Worm (Caenorhabditis elegans) whole organism, L1 larva: ENCODE results near the gene C34C6.3.

Experiments
- aha-1 ChIP-seq: fragments of 150-350 bp; optimal IDR thresholded peaks from 2 replicates; lab custom pipeline; 2014; ENCODE audit warnings: missing biosample characterization, missing genetic modification characterization
- aly-2 ChIP-seq: fragments of 150-350 bp; optimal IDR thresholded peaks from 2 replicates; lab custom pipeline; 2014; ENCODE audit warnings: missing biosample characterization, missing genetic modification characterization
- elt-3 ChIP-seq, 6 experiments: fragments of 150-350 bp in 1 of 6; sonication (generic microtip); optimal IDR thresholded peaks; 2 replicates each; lab custom pipeline; 2017 to 2018; ENCODE audit warnings: missing biosample characterization in 6 of 6, missing genetic modification characterization in 6 of 6, inconsistent platforms in 1 of 6
- lin-15B ChIP-seq: fragments of 150-350 bp; sonication (generic microtip); optimal IDR thresholded peaks from 3 replicates; lab custom pipeline; 2014; ENCODE audit warnings: missing biosample characterization, missing genetic modification characterization
- nhr-12 ChIP-seq: sonication (generic microtip); optimal IDR thresholded peaks from 2 replicates; lab custom pipeline; 2017; ENCODE audit warnings: missing biosample characterization, missing genetic modification characterization

- TF ChIP-seq nhr-12 (tag; lab: Kevin White, UChicago) = no peak
- no peak for TF ChIP-seq elt-3 (tag; optimal IDR thresholded peaks at IDR 0.05; lab: Kevin White, UChicago)
- no peak for TF ChIP-seq aha-1 (tag; lab: Kevin White, UChicago)
- TF ChIP-seq lin-15B (tag; lab: Kevin White, UChicago) = no peak
- TF ChIP-seq aly-2 = no peak
These were observed 15.3 kb downstream of the C34C6.3 start, which contains the start of gene cup-16 for ce11 chrII:8707024-8707423.
